Fruit fly (Drosophila melanogaster): ENCODE results near the gene Cpr30F.

DNA sequence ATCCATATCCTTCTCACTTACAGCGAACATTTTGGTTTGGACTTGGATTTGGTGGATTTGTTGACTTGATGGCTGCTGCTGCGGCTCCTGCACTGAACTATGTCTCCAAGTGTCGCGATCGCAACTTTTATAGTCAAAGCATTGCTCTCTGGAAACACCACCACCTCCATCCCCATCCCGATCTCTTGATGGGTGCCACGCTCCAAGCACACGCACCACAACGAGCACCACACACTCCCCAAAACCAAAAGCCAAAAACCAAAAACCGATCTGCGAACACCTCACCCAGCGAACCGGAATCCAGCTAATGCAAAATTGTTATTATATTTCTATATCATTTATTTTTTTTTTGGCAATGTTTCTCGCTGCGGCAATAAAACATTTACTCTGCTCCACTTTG, at the start of gene Cpr30F:
- no peak for TF ChIP-seq CG3919 (GFP tag; optimal IDR thresholded peaks at IDR 0.05)
- no peak for TF ChIP-seq pdm3 (GFP tag; optimal IDR thresholded peaks at IDR 0.05)
- no peak for TF ChIP-seq vri (GFP tag; optimal IDR thresholded peaks at IDR 0.05)
- TF ChIP-seq CG11902 (GFP tag; optimal IDR thresholded peaks at IDR 0.05), result no peak
- no peak for TF ChIP-seq topi (GFP tag; optimal IDR thresholded peaks at IDR 0.05)
- no peak for TF ChIP-seq fd85E (GFP tag; optimal IDR thresholded peaks at IDR 0.05)
- no peak for TF ChIP-seq OdsH (GFP tag; optimal IDR thresholded peaks at IDR 0.05)
- TF ChIP-seq salr (GFP tag; optimal IDR thresholded peaks at IDR 0.05), result no peak
- no peak for TF ChIP-seq CG6792 (GFP tag; optimal IDR thresholded peaks at IDR 0.05)
- no peak for TF ChIP-seq Sox15 (GFP tag; optimal IDR thresholded peaks at IDR 0.05)
- no peak for TF ChIP-seq Hr39 (GFP tag; optimal IDR thresholded peaks at IDR 0.05)
- TF ChIP-seq Eip75B (GFP tag; optimal IDR thresholded peaks at IDR 0.05), result no peak
- no peak for TF ChIP-seq fkh (GFP tag; optimal IDR thresholded peaks at IDR 0.05)
- no peak for TF ChIP-seq CG8119 (GFP tag; IDR thresholded peaks at IDR 0.05)

Data from whole organism, prepupa.